Fruit fly (Drosophila melanogaster) Kc167 (cell line): Measurements from ENCODE around the gene Cwc25.

Experiments
- Myc ChIP-seq: fragments of >200 bp; optimal IDR thresholded peaks from 2 replicates; lab custom pipeline; 2017; ENCODE audit warnings: missing external identifiers
- Sin3A ChIP-seq: fragments of >200 bp; optimal IDR thresholded peaks from 2 replicates; lab custom pipeline; 2018; ENCODE audit warnings: missing external identifiers
- psq ChIP-seq: fragments of >200 bp; optimal IDR thresholded peaks from 2 replicates; lab custom pipeline; 2017; ENCODE audit warnings: missing external identifiers

DNA sequence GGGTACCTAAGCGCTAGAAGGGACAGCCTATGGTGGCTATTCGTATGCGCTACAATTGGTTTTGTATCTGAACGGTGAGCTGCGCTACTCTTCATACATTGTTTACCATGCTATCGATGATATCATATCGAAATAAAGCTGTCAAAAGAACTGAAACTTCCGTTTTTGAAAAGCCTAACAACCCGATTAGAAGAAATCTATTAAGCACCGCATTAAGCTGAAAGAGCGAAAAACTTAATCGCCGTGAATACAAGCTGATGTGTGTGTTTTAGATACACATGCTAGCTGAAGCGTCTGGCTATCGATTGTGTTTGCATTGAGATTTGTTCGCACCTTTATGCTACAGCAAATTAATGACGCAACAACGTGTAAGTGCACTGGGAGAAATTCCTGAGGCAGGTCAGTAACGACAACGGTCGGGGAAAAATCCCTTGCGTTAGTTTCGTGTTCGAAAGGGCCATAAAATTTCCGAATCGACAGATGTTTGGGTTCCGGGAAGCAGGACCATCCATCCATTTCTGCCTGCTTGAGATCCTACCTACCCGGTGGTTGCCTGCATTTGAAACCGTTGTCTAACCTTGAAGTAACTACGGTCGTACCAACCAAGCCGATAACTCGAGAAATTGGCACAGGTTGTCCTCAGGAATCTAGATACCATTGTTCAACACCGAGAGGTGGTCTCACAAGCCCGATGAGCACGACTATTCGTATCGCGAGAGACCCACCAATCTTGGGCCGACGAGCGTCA is 5.6 kb downstream of the Cwc25 start:
- TF ChIP-seq Myc (lab: Kevin White, UChicago) (no peak), Sin3A (lab: Kevin White, UChicago) (no peak), psq (no peak)
